Fruit fly (Drosophila melanogaster) whole organism, embryonic: ENCODE measurements around the gene Atg14.

Experiments
- Atf-2 ChIP-seq: fragments of 200-800 bp; sonication (Bioruptor generic); optimal IDR thresholded peaks from 2 replicates; lab custom pipeline; 2016; ENCODE audit warnings: missing biosample characterization, missing genetic modification characterization
- CG10654 ChIP-seq: fragments of 200-800 bp; sonication (Bioruptor generic); optimal IDR thresholded peaks from 2 replicates; lab custom pipeline; 2016; ENCODE audit warnings: missing biosample characterization, missing genetic modification characterization
- CG11093 ChIP-seq: fragments of 200-800 bp; sonication (Bioruptor generic); IDR thresholded peaks from 3 replicates; pipeline ENCODE4 v1.3.6; 2022; ENCODE audit warnings: missing biosample characterization, missing genetic modification characterization
- CG12104 ChIP-seq: fragments of 200-800 bp; sonication (Bioruptor generic); optimal IDR thresholded peaks from 3 replicates; lab custom pipeline; 2016; ENCODE audit warnings: missing biosample characterization, missing genetic modification characterization
- CG14710 ChIP-seq: fragments of 200-800 bp; sonication (Bioruptor generic); optimal IDR thresholded peaks from 3 replicates; lab custom pipeline; 2019; ENCODE audit warnings: missing biosample characterization, mild to moderate bottlenecking, missing genetic modification characterization, moderate library complexity
- CG14860 ChIP-seq: fragments of 200-800 bp; sonication (Bioruptor generic); IDR thresholded peaks from 3 replicates; pipeline ENCODE4 v1.3.6; 2022; ENCODE audit warnings: missing biosample characterization, missing genetic modification characterization; ENCODE audit not compliant: partially characterized antibody
- CG15269 ChIP-seq: fragments of 200-800 bp; sonication (Bioruptor generic); optimal IDR thresholded peaks from 2 replicates; lab custom pipeline; 2018; ENCODE audit warnings: missing biosample characterization, mild to moderate bottlenecking, missing genetic modification characterization, moderate library complexity
- CG17568 ChIP-seq: fragments of 200-800 bp; sonication (Bioruptor generic); optimal IDR thresholded peaks from 2 replicates; lab custom pipeline; 2018; ENCODE audit warnings: missing biosample characterization, mild to moderate bottlenecking, missing genetic modification characterization, moderate library complexity
- CG18262 ChIP-seq: fragments of 200-800 bp; optimal IDR thresholded peaks from 3 replicates; lab custom pipeline; 2019; ENCODE audit warnings: missing biosample characterization, mild to moderate bottlenecking, missing genetic modification characterization, moderate library complexity
- CG31365 ChIP-seq: fragments of 200-800 bp; sonication (Bioruptor generic); optimal IDR thresholded peaks from 2 replicates; lab custom pipeline; 2018; ENCODE audit warnings: missing biosample characterization, mild to moderate bottlenecking, missing genetic modification characterization
- CG34376 ChIP-seq: fragments of 200-800 bp; sonication (Bioruptor generic); optimal IDR thresholded peaks from 2 replicates; lab custom pipeline; 2018; ENCODE audit warnings: missing biosample characterization, mild to moderate bottlenecking, missing genetic modification characterization
- CG4707 ChIP-seq: fragments of 200-800 bp; sonication (Bioruptor generic); optimal IDR thresholded peaks from 2 replicates; lab custom pipeline; 2018; ENCODE audit warnings: missing biosample characterization, mild to moderate bottlenecking, missing genetic modification characterization, moderate library complexity
- CG6683 ChIP-seq: fragments of 200-800 bp; sonication (Bioruptor generic); optimal IDR thresholded peaks from 2 replicates; lab custom pipeline; 2017; ENCODE audit warnings: missing biosample characterization, mild to moderate bottlenecking, missing genetic modification characterization, missing genetic modification reagents
- CG8089 ChIP-seq: fragments of 200-800 bp; sonication (Bioruptor generic); optimal IDR thresholded peaks from 3 replicates; lab custom pipeline; 2016; ENCODE audit warnings: missing biosample characterization, missing genetic modification characterization
- Dbx ChIP-seq: fragments of 200-800 bp; sonication (Bioruptor generic); IDR thresholded peaks from 3 replicates; pipeline ENCODE4 v1.3.6; 2022; ENCODE audit warnings: missing biosample characterization, missing genetic modification characterization
- Dfd ChIP-seq, 2 experiments: fragments of >200 bp; optimal IDR thresholded peaks; 2 replicates each; lab custom pipeline; 2017; ENCODE audit warnings: missing biosample characterization in 2 of 2, missing genetic modification characterization in 2 of 2
- Eip74EF ChIP-seq, 2 experiments: fragments of 200-800 bp in 1 of 2; fragments of >200 bp in 1 of 2; sonication (Bioruptor generic) in 1 of 2; optimal IDR thresholded peaks; 2 replicates each; lab custom pipeline; 2017 to 2019; ENCODE audit warnings: missing biosample characterization in 2 of 2, missing genetic modification characterization in 2 of 2, mild to moderate bottlenecking in 1 of 2, moderate library complexity in 1 of 2
- Ets65A ChIP-seq: fragments of 200-800 bp; sonication (Bioruptor generic); peaks from one replicate; lab custom pipeline; 2016; ENCODE audit warnings: missing biosample characterization, missing genetic modification characterization
- Ets97D ChIP-seq: fragments of 200-800 bp; sonication (Bioruptor generic); optimal IDR thresholded peaks from 3 replicates; lab custom pipeline; 2016; ENCODE audit warnings: missing biosample characterization, missing genetic modification characterization
- Gug ChIP-seq: fragments of 200-800 bp; sonication (Bioruptor generic); IDR thresholded peaks from 4 replicates; pipeline ENCODE4 v1.3.6; 2022; ENCODE audit warnings: missing biosample characterization, missing genetic modification characterization
- Hmr ChIP-seq: fragments of 200-800 bp; sonication (Bioruptor generic); optimal IDR thresholded peaks from 3 replicates; lab custom pipeline; 2017; ENCODE audit warnings: mild to moderate bottlenecking, missing biosample characterization, missing genetic modification reagents, missing genetic modification characterization
- Mes4 ChIP-seq: fragments of 200-800 bp; sonication (Bioruptor generic); optimal IDR thresholded peaks from 2 replicates; lab custom pipeline; 2016; ENCODE audit warnings: missing biosample characterization, missing genetic modification characterization
- NfI ChIP-seq: fragments of 200-800 bp; sonication (Bioruptor generic); optimal IDR thresholded peaks from 3 replicates; lab custom pipeline; 2018; ENCODE audit warnings: missing biosample characterization, mild to moderate bottlenecking, missing genetic modification characterization, moderate library complexity
- Opbp ChIP-seq: fragments of 200-800 bp; sonication (Bioruptor generic); IDR thresholded peaks from 3 replicates; pipeline ENCODE4 v1.3.6; 2022; ENCODE audit warnings: missing biosample characterization, missing genetic modification characterization; ENCODE audit not compliant: partially characterized antibody
- Ptx1 ChIP-seq: fragments of 200-800 bp; sonication (Bioruptor generic); IDR thresholded peaks from 2 replicates; pipeline ENCODE4 v1.3.6; 2022; ENCODE audit warnings: missing biosample characterization, missing genetic modification characterization
- Ssrp ChIP-seq: fragments of 200-800 bp; sonication (Bioruptor generic); optimal IDR thresholded peaks from 2 replicates; lab custom pipeline; 2018; ENCODE audit warnings: missing biosample characterization, mild to moderate bottlenecking, missing genetic modification characterization, moderate library complexity
- Trl ChIP-seq, 3 experiments: fragments of >200 bp in 2 of 3; fragments of 200-800 bp in 1 of 3; sonication (Bioruptor generic) in 1 of 3; optimal IDR thresholded peaks; 2 replicates in 1 of 3; 3 replicates in 2 of 3; lab custom pipeline; 2016 to 2017; ENCODE audit warnings: missing biosample characterization in 1 of 3, missing genetic modification characterization in 1 of 3
- amos ChIP-seq: fragments of 200-800 bp; sonication (Bioruptor generic); IDR thresholded peaks from 2 replicates; pipeline ENCODE4 v1.3.6; 2022; ENCODE audit warnings: missing biosample characterization, missing genetic modification characterization; ENCODE audit not compliant: partially characterized antibody
- cg ChIP-seq: fragments of 200-800 bp; sonication (Bioruptor generic); optimal IDR thresholded peaks from 3 replicates; lab custom pipeline; 2019; ENCODE audit warnings: missing biosample characterization, mild to moderate bottlenecking, missing genetic modification characterization, moderate library complexity
- chif ChIP-seq, 2 experiments: fragments of 200-800 bp; sonication (Bioruptor generic); optimal IDR thresholded peaks; 3 replicates each; lab custom pipeline; 2016; ENCODE audit warnings: missing biosample characterization in 2 of 2, missing genetic modification characterization in 2 of 2
- dm ChIP-seq: fragments of 200-800 bp; sonication (Bioruptor generic); optimal IDR thresholded peaks from 3 replicates; lab custom pipeline; 2016; ENCODE audit warnings: missing biosample characterization, missing genetic modification characterization
- dmrt11E ChIP-seq: fragments of 200-800 bp; sonication (Bioruptor generic); optimal IDR thresholded peaks from 3 replicates; lab custom pipeline; 2018; ENCODE audit warnings: missing biosample characterization, mild to moderate bottlenecking, missing genetic modification characterization, moderate library complexity
- ems ChIP-seq: fragments of 200-800 bp; sonication (Bioruptor generic); optimal IDR thresholded peaks from 3 replicates; lab custom pipeline; 2016; ENCODE audit warnings: missing biosample characterization, missing genetic modification characterization
- fd3F ChIP-seq: fragments of 200-800 bp; sonication (Bioruptor generic); optimal IDR thresholded peaks from 2 replicates; lab custom pipeline; 2018; ENCODE audit warnings: missing biosample characterization, mild to moderate bottlenecking, missing genetic modification characterization, moderate library complexity
- gsb-n ChIP-seq: fragments of 200-800 bp; sonication (Bioruptor generic); optimal IDR thresholded peaks from 3 replicates; lab custom pipeline; 2018; ENCODE audit warnings: missing biosample characterization, mild to moderate bottlenecking, missing genetic modification characterization
- ind ChIP-seq: fragments of 200-800 bp; sonication (Bioruptor generic); optimal IDR thresholded peaks from 3 replicates; lab custom pipeline; 2016; ENCODE audit warnings: missing biosample characterization, missing genetic modification characterization
- jigr1 ChIP-seq: fragments of 200-800 bp; sonication (Bioruptor generic); IDR thresholded peaks from 3 replicates; pipeline ENCODE4 v1.3.6; 2022; ENCODE audit warnings: missing biosample characterization, missing genetic modification characterization
- lmd ChIP-seq: fragments of 200-800 bp; sonication (Bioruptor generic); IDR thresholded peaks from 2 replicates; pipeline ENCODE4 v1.3.6; 2022; ENCODE audit warnings: missing biosample characterization, missing genetic modification characterization
- maf-S ChIP-seq: fragments of 200-800 bp; sonication (Bioruptor generic); optimal IDR thresholded peaks from 2 replicates; lab custom pipeline; 2016; ENCODE audit warnings: missing biosample characterization, missing genetic modification characterization
- oc ChIP-seq: fragments of 200-800 bp; sonication (Bioruptor generic); optimal IDR thresholded peaks from 2 replicates; lab custom pipeline; 2018; ENCODE audit warnings: missing biosample characterization, mild to moderate bottlenecking, missing genetic modification characterization, moderate library complexity
- rib ChIP-seq: fragments of 200-800 bp; sonication (Bioruptor generic); IDR thresholded peaks from 2 replicates; pipeline ENCODE4 v1.3.6; 2022; ENCODE audit warnings: missing biosample characterization, missing genetic modification characterization
- sens-2 ChIP-seq: fragments of 200-800 bp; sonication (Bioruptor generic); IDR thresholded peaks from 2 replicates; pipeline ENCODE4 v1.3.6; 2022; ENCODE audit warnings: missing biosample characterization, missing genetic modification characterization
- sisA ChIP-seq: fragments of 200-800 bp; sonication (Bioruptor generic); IDR thresholded peaks from 2 replicates; pipeline ENCODE4 v1.3.6; 2022; ENCODE audit warnings: missing biosample characterization, missing genetic modification characterization
- slbo ChIP-seq: fragments of 200-800 bp; sonication (Bioruptor generic); IDR thresholded peaks from 2 replicates; pipeline ENCODE4 v1.3.6; 2022; ENCODE audit warnings: missing biosample characterization, missing genetic modification characterization
- stc ChIP-seq: fragments of 200-800 bp; sonication (Bioruptor generic); IDR thresholded peaks from 2 replicates; pipeline ENCODE4 v1.3.6; 2022; ENCODE audit warnings: missing biosample characterization, missing genetic modification characterization
- tna ChIP-seq: fragments of 200-800 bp; sonication (Bioruptor generic); IDR thresholded peaks from 2 replicates; pipeline ENCODE4 v1.3.6; 2022; ENCODE audit warnings: missing biosample characterization, missing genetic modification characterization; ENCODE audit not compliant: partially characterized antibody
- zfh2 ChIP-seq: fragments of 200-800 bp; sonication (Bioruptor generic); optimal IDR thresholded peaks from 2 replicates; lab custom pipeline; 2016; ENCODE audit warnings: missing biosample characterization, missing genetic modification characterization

Gene Atg14

dm6 chr3R:29157418-29158398 is 41.5 kb downstream of the Atg14 start, which contains the start of gene rdog (continued):
- TF ChIP-seq Eip74EF (GFP tag; optimal IDR thresholded peaks at IDR 0.05; lab: Kevin White, UChicago) (no peak), slbo (peak; percentile 61), stc (GFP tag; lab: Robert Waterston, UW) (peak; percentile 57; the same call in 1 of the 2 replicates), sisA (GFP tag; lab: Robert Waterston, UW) (peak; percentile 69), Hmr (GFP tag; lab: Kevin White, UChicago) (peak; percentile 75), Ets65A (GFP tag; lab: Kevin White, UChicago) (peak; percentile 98), jigr1 (GFP tag; lab: Robert Waterston, UW) (no peak), cg (GFP tag; lab: Kevin White, UChicago) (no peak), maf-S (GFP tag; lab: Kevin White, UChicago) (peak; percentile 73), CG18262 (tag; lab: Kevin White, UChicago) (peak; percentile 60), oc (tag; lab: Kevin White, UChicago) (peak; percentile 25), CG31365 (tag; lab: Kevin White, UChicago) (no peak), Trl (optimal IDR thresholded peaks at IDR 0.05; lab: Kevin White, UChicago) (peak; percentile 57 to 74), Trl (GFP tag; optimal IDR thresholded peaks at IDR 0.05; lab: Kevin White, UChicago) (peak; percentile 76), CG17568 (no peak), CG4707 (GFP tag; lab: Kevin White, UChicago) (peak; percentile 3), CG11093 (0 out of 3 replicates have a peak, but pooled peaks have one; percentile 43), amos (peak; percentile 43; the same call in 1 of the 2 replicates), dmrt11E (tag; lab: Kevin White, UChicago) (peak; percentile 82), Dbx (GFP tag; lab: Robert Waterston, UW) (peak; percentile 43; the same call in 1 of the 3 replicates), lmd (GFP tag; lab: Robert Waterston, UW) (peak; percentile 77), rib (peak; percentile 27; the same call in 1 of the 2 replicates), CG34376 (GFP tag; lab: Kevin White, UChicago) (peak; percentile 86), CG14710 (peak; percentile 79), Ssrp (peak; percentile 85), fd3F (GFP tag; lab: Kevin White, UChicago) (peak; percentile 31), Atf-2 (GFP tag; lab: Kevin White, UChicago) (peak; percentile 85), dm (GFP tag; lab: Kevin White, UChicago) (peak; percentile 78), zfh2 (GFP tag; lab: Kevin White, UChicago) (peak; percentile 76), tna (GFP tag; lab: Robert Waterston, UW) (no peak), CG8089 (GFP tag; lab: Kevin White, UChicago) (peak; percentile 78), Ptx1 (GFP tag; lab: Robert Waterston, UW) (peak; percentile 59), CG10654 (GFP tag; lab: Kevin White, UChicago) (peak; percentile 70), CG6683 (no peak), ind (GFP tag; lab: Kevin White, UChicago) (peak; percentile 80), Ets97D (GFP tag; lab: Kevin White, UChicago) (peak; percentile 39), Dfd (GFP tag; optimal IDR thresholded peaks at IDR 0.05; lab: Kevin White, UChicago) (no peak), CG15269 (tag; lab: Kevin White, UChicago) (peak; percentile 81), ems (GFP tag; lab: Kevin White, UChicago) (peak; percentile 24), NfI (GFP tag; lab: Kevin White, UChicago) (peak; percentile 72), chif (GFP tag; optimal IDR thresholded peaks at IDR 0.05; lab: Kevin White, UChicago) (peak; percentile 84 to 90), sens-2 (GFP tag; lab: Robert Waterston, UW) (peak; percentile 54; the same call in 1 of the 2 replicates), Opbp (GFP tag; lab: Robert Waterston, UW) (0 out of 3 replicates have a peak, but pooled peaks have one; percentile 46), CG14860 (GFP tag; lab: Robert Waterston, UW) (no peak), CG12104 (peak; percentile 78), Gug (GFP tag; lab: Robert Waterston, UW) (peak; percentile 32; the same call in 3 of the 4 replicates), gsb-n (tag; lab: Kevin White, UChicago) (peak; percentile 76), Mes4 (GFP tag; lab: Kevin White, UChicago) (peak; percentile 68)
